Worm (Caenorhabditis elegans) whole organism, L1 larva: ENCODE results near the gene Y81B9A.2.
"Not testable (repeated sequence)": the region's sequence is repeated elsewhere in the genome, so short reads cannot be mapped to it uniquely, and the experiment has no call there.

Experiments used
- C04F5.9 ChIP-seq: sonication (generic microtip); optimal IDR thresholded peaks from 2 replicates; lab custom pipeline; 2016; ENCODE audit warnings: missing genetic modification characterization, missing compliant biosample characterization
- C16A3.4 ChIP-seq: fragments of 150-350 bp; optimal IDR thresholded peaks from 2 replicates; lab custom pipeline; 2014; ENCODE audit warnings: missing biosample characterization, missing genetic modification characterization
- C34B4.2 ChIP-seq: sonication (generic microtip); optimal IDR thresholded peaks from 2 replicates; lab custom pipeline; 2017; ENCODE audit warnings: mild to moderate bottlenecking, missing genetic modification characterization, missing compliant biosample characterization
- alr-1 ChIP-seq: fragments of 200-800 bp; sonication (Bioruptor generic); optimal IDR thresholded peaks from 2 replicates; lab custom pipeline; 2018; ENCODE audit warnings: borderline replicate concordance, mild to moderate bottlenecking, missing genetic modification characterization, missing compliant biosample characterization
- aly-2 ChIP-seq: fragments of 150-350 bp; optimal IDR thresholded peaks from 2 replicates; lab custom pipeline; 2014; ENCODE audit warnings: missing biosample characterization, missing genetic modification characterization
- ama-1 ChIP-seq: fragments of 150-350 bp; optimal IDR thresholded peaks from 2 replicates; lab custom pipeline; 2014
- blmp-1 ChIP-seq: fragments of 150-350 bp; optimal IDR thresholded peaks from 2 replicates; lab custom pipeline; 2014; ENCODE audit warnings: missing biosample characterization, missing genetic modification characterization
- ceh-82 ChIP-seq, 3 experiments: fragments of 150-350 bp in 1 of 3; sonication (generic microtip) in 2 of 3; optimal IDR thresholded peaks; 2 replicates each; lab custom pipeline; 2014 to 2017; ENCODE audit warnings: missing biosample characterization in 3 of 3, missing genetic modification characterization in 3 of 3
- efl-1 ChIP-seq, 4 experiments: fragments of 150-350 bp; optimal IDR thresholded peaks in 3 of 4; peaks in 1 of 4; 1 replicate in 1 of 4; 2 replicates in 3 of 4; lab custom pipeline; 2014; ENCODE audit warnings: missing biosample characterization in 2 of 4, missing genetic modification characterization in 2 of 4, missing genetic modification reagents in 2 of 4
- fkh-4 ChIP-seq: sonication (generic microtip); optimal IDR thresholded peaks from 2 replicates; lab custom pipeline; 2016; ENCODE audit warnings: missing compliant biosample characterization, missing genetic modification characterization, borderline replicate concordance
- irx-1 ChIP-seq: sonication (generic microtip); optimal IDR thresholded peaks from 2 replicates; lab custom pipeline; 2016; ENCODE audit warnings: missing genetic modification characterization, missing compliant biosample characterization
- isw-1 ChIP-seq: fragments of 200-800 bp; sonication (Bioruptor generic); IDR thresholded peaks from 2 replicates; pipeline ENCODE4 v1.3.6; 2022; ENCODE audit warnings: missing genetic modification characterization, missing compliant biosample characterization
- jun-1 ChIP-seq: fragments of 150-350 bp; optimal IDR thresholded peaks from 2 replicates; lab custom pipeline; 2014; ENCODE audit warnings: missing biosample characterization, missing genetic modification reagents, missing genetic modification characterization
- lin-13 ChIP-seq: fragments of 150-350 bp; optimal IDR thresholded peaks from 2 replicates; lab custom pipeline; 2014; ENCODE audit warnings: missing biosample characterization, missing genetic modification reagents, missing genetic modification characterization
- lin-14 ChIP-seq: fragments of 200-800 bp; sonication (Bioruptor generic); optimal IDR thresholded peaks from 2 replicates; lab custom pipeline; 2018; ENCODE audit warnings: mild to moderate bottlenecking, missing genetic modification characterization, moderate library complexity, missing compliant biosample characterization
- lin-15B ChIP-seq: fragments of 150-350 bp; sonication (generic microtip); optimal IDR thresholded peaks from 3 replicates; lab custom pipeline; 2014; ENCODE audit warnings: missing biosample characterization, missing genetic modification characterization
- lsy-2 ChIP-seq, 2 experiments: fragments of 150-350 bp; optimal IDR thresholded peaks; 2 replicates each; lab custom pipeline; 2014; ENCODE audit warnings: missing biosample characterization in 2 of 2, missing genetic modification characterization in 2 of 2
- mab-9 ChIP-seq: fragments of 200-800 bp; sonication (Bioruptor generic); IDR thresholded peaks from 2 replicates; pipeline ENCODE4 v1.3.6; 2022; ENCODE audit warnings: missing genetic modification reagents, missing genetic modification characterization, missing compliant biosample characterization
- mdl-1 ChIP-seq, 2 experiments: fragments of 150-350 bp; optimal IDR thresholded peaks; 2 replicates each; lab custom pipeline; 2014 to 2017; ENCODE audit warnings: missing biosample characterization in 2 of 2, missing genetic modification characterization in 2 of 2, inconsistent platforms in 1 of 2
- nhr-237 ChIP-seq: fragments of 150-350 bp; optimal IDR thresholded peaks from 2 replicates; lab custom pipeline; 2014; ENCODE audit warnings: missing biosample characterization, missing genetic modification characterization
- nhr-47 ChIP-seq: sonication (generic microtip); optimal IDR thresholded peaks from 2 replicates; lab custom pipeline; 2016; ENCODE audit warnings: mild to moderate bottlenecking, missing genetic modification characterization, moderate library complexity, missing compliant biosample characterization
- nhr-71 ChIP-seq: sonication (generic microtip); optimal IDR thresholded peaks from 2 replicates; lab custom pipeline; 2016; ENCODE audit warnings: mild to moderate bottlenecking, missing genetic modification characterization, moderate library complexity, missing compliant biosample characterization
- nhr-76 ChIP-seq: sonication (generic microtip); optimal IDR thresholded peaks from 2 replicates; lab custom pipeline; 2017; ENCODE audit warnings: missing biosample characterization, missing genetic modification characterization
- nhr-77 ChIP-seq: fragments of 150-350 bp; optimal IDR thresholded peaks from 2 replicates; lab custom pipeline; 2014; ENCODE audit warnings: missing biosample characterization, missing genetic modification characterization
- nhr-85 ChIP-seq: sonication (generic microtip); peaks from one replicate; lab custom pipeline; 2016; ENCODE audit warnings: missing genetic modification characterization, inconsistent platforms, missing compliant biosample characterization
- pqm-1 ChIP-seq: sonication (generic microtip); optimal IDR thresholded peaks from 3 replicates; lab custom pipeline; 2017; ENCODE audit warnings: missing biosample characterization, missing genetic modification characterization
- snpc-4 ChIP-seq: fragments of 150-350 bp; optimal IDR thresholded peaks from 2 replicates; lab custom pipeline; 2014; ENCODE audit warnings: missing biosample characterization, missing genetic modification characterization
- sptf-1 ChIP-seq: fragments of 150-350 bp; optimal IDR thresholded peaks from 2 replicates; lab custom pipeline; 2014; ENCODE audit warnings: missing biosample characterization, missing genetic modification characterization
- swsn-7 ChIP-seq: sonication (generic microtip); optimal IDR thresholded peaks from 2 replicates; lab custom pipeline; 2016; ENCODE audit warnings: missing genetic modification characterization, missing compliant biosample characterization
- tbx-2 ChIP-seq: sonication (generic microtip); optimal IDR thresholded peaks from 2 replicates; lab custom pipeline; 2016; ENCODE audit warnings: missing genetic modification characterization, missing compliant biosample characterization
- tlp-1 ChIP-seq: fragments of 150-350 bp; optimal IDR thresholded peaks from 2 replicates; lab custom pipeline; 2014; ENCODE audit warnings: missing biosample characterization, missing genetic modification characterization
- unc-30 ChIP-seq: sonication (generic microtip); optimal IDR thresholded peaks from 2 replicates; lab custom pipeline; 2017; ENCODE audit warnings: missing biosample characterization, missing genetic modification characterization
- zag-1 ChIP-seq: fragments of 150-350 bp; optimal IDR thresholded peaks from 2 replicates; lab custom pipeline; 2014; ENCODE audit warnings: missing biosample characterization, missing genetic modification characterization
- ztf-11 ChIP-seq, 2 experiments: sonication (generic microtip); optimal IDR thresholded peaks; 2 replicates each; lab custom pipeline; 2016 to 2017; ENCODE audit warnings: missing genetic modification characterization in 2 of 2, missing biosample characterization in 1 of 2, missing compliant biosample characterization in 1 of 2

The Y81B9A.2 gene

DNA sequence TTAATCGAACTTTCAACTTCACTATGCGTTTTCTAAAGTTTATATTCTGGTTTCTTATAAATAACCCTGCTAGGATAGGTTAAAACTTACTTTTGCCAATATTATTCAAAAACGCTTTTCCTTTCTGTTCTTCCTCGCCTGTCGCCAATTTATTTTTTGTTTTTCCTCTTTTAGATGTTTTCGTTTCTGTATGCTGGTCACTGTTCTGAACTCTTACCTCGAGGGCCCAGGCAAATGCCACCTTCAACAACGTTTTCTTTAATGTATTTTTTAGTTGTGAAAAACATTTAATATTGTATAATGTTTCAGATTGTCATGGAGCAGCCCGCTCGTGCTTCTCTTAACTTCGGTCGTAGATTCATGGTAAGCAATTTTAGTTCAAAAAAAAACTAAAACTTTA is 1.8 kb upstream of the Y81B9A.2 start, which contains the start of gene Y81B9A.3:
Y81B9A.3 (plus strand) TSS at position 301 of the 400 bp plus-strand sequence.
- TF ChIP-seq mab-9 (GFP tag; lab: Robert Waterston, UW) (no peak), mdl-1 (tag; optimal IDR thresholded peaks at IDR 0.05; lab: Kevin White, UChicago) (no peak), irx-1 (no peak), tbx-2 (tag; lab: Kevin White, UChicago) (no peak), C34B4.2 (tag; lab: Kevin White, UChicago) (no peak), nhr-77 (tag; lab: Kevin White, UChicago) (no peak), lsy-2 (tag; optimal IDR thresholded peaks at IDR 0.05; lab: Kevin White, UChicago) (no peak), ama-1 (lab: Kevin White, UChicago) (no peak), nhr-47 (no peak)

DNA sequence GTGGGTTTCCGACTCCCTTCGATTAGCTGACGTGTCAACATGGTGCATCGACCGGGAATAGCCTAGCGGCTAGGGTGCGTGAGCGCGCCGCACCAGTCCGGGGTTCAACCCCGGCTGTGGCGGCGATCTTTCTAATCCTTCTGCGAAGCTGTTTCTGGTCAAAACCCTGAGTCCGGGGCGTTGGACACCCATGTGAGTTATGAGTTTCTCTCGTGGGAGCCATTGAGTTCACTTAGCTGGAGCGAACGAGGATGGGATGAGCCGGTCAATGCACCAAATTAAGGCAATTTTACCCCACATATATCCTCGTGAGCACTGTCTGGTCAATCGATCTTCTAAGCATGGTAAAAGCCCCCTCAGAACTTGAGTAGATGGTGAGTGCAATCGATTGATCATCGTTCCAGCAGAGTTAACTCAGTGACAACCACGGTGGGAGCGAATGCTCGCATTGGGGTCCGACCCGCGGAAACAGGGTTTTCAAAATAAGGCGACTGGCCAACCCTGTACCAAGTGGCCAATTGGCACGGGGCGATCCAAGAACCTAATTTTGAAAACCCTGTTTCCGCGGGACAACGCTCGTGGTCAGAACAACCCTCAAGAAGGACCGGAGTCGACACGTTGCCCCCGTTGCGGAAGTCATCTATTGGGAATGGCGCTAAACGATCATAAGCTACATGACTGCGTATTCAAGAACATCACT is 8.0 kb downstream of the Y81B9A.2 start, which contains the start of gene Y81B9A.1:
Y81B9A.1 (plus strand) TSS at position 650 of the 700 bp plus-strand sequence.
- TF ChIP-seq unc-30 (no peak), lin-13 (GFP tag; lab: Kevin White, UChicago) (no peak), fkh-4 (tag; lab: Kevin White, UChicago) (no peak), pqm-1 (tag; lab: Kevin White, UChicago) (no peak), lin-15B (no peak), nhr-76 (no peak), nhr-71 (tag; lab: Kevin White, UChicago) (no peak), aly-2 (tag; lab: Kevin White, UChicago) (no peak), snpc-4 (tag; lab: Kevin White, UChicago) (no peak), ceh-82 (tag; optimal IDR thresholded peaks at IDR 0.05; lab: Kevin White, UChicago) (no peak), nhr-237 (no peak)

DNA sequence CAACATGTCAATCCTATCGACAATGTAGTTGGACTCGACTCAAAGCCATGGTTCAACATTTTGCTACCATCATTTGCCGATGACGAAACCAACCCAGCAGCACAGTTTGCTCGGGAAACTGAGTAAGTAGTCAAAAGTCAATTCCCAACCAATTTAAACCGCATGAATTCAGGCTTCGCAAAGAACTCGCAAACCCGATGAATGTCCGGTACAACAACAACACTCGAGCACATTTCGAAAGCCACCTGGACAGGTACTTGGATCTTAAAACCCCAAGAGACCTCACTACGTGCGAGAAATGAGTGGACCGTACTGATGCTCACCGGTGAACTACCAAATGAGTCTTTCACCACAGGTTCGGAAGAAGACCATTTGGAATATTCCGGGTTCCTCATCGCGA is 10.1 kb downstream of the Y81B9A.2 start:
- TF ChIP-seq efl-1 (optimal IDR thresholded peaks at IDR 0.05; lab: Kevin White, UChicago) (no peak), efl-1 (GFP tag; optimal IDR thresholded peaks at IDR 0.05 in 1 of 2; lab: Kevin White, UChicago) (peak in 1 of 2 experiments; percentile 16), zag-1 (tag; lab: Kevin White, UChicago) (no peak)
- TF ChIP-seq, all 84 proteins: peak for 1

DNA sequence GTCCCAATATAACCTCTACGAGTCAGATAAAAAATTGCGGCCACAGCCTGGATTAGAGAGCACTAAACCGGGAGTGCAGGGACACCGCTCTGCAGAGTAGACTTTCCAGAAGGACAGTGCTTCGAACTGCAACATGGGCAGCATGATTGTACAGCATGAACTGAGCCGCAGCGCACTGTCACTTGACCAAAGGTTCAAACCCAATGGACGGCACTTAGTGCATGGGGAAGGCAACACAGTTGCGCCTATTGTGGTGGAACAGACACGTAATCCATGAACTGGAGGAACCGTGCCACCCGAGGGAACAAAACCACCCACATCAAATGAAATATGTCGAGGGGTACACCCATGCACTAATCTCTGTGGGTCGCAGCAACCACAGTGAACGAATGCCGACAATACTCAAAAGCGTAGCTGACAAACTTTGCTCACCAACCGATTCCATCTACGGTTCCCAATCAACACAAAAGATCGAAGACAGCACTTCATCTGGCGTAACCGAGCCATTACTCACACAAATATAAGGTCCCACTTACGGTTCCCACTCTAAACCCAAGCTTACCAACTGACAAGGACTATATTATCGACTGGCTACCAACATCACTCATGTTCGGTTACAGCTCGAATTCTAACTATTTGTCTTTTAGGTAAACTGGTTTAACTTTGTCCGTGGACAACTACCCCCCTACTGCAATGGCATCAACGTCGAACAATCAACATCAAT is 11.6 kb downstream of the Y81B9A.2 start:
- TF ChIP-seq C34B4.2 (tag; lab: Kevin White, UChicago) (no peak), efl-1 (optimal IDR thresholded peaks at IDR 0.05; lab: Kevin White, UChicago) (no peak), efl-1 (GFP tag; optimal IDR thresholded peaks at IDR 0.05 in 1 of 2; lab: Kevin White, UChicago) (peak in 1 of 2 experiments; percentile 55)
- TF ChIP-seq, all 84 proteins: peak for 1

DNA sequence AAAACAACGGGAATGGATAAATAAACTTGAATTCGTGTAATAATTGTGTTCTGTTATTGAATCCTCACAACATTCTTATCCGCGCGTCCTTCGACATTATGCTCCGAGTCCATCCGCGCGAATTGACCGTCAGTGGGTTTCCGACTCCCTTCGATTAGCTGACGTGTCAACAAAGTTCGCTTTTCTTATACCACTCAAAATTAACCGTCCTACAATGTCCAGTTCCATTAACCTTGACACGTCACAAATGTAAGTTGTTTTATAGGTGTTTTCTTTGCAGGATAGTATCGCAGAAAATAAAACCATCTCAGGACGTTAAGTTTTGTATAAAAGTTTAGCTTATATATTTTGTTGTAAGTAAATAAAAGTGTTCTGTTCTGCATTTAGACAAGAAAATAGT is 19.5 kb downstream of the Y81B9A.2 start, which contains the start of gene crb-3:
crb-3 (plus strand) TSS at position 301 of the 400 bp plus-strand sequence.
- TF ChIP-seq mdl-1 (tag; optimal IDR thresholded peaks at IDR 0.05; lab: Kevin White, UChicago); ceh-82 (tag; optimal IDR thresholded peaks at IDR 0.05; lab: Kevin White, UChicago); sptf-1: not testable (repeated sequence)

DNA sequence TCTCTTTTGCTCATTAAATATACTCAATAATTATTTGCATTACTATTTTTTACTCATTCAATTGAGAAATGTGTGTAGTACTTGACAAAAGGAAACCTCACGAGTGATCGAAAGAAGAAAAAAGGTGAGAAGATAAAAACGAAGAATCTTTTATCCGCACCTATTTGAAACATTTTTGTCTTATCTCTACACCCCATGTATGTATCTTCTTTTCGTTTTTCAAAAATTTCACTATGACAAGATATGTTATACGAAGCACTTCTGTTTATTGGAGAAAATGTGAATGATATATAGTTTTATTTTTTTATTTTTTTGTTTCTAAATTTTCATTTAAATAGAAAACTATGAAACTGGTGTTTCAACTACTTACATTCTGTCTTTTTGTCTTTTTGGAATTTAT is 21.1 kb downstream of the Y81B9A.2 start:
- no peak for TF ChIP-seq nhr-237
- no peak for TF ChIP-seq sptf-1
- no peak for TF ChIP-seq isw-1 (GFP tag; lab: Robert Waterston, UW)
- no peak for TF ChIP-seq mab-9 (GFP tag; lab: Robert Waterston, UW)
- no peak for TF ChIP-seq unc-30
- no peak for TF ChIP-seq ztf-11 (tag; optimal IDR thresholded peaks at IDR 0.05; lab: Kevin White, UChicago)
- TF ChIP-seq jun-1 (tag; lab: Kevin White, UChicago) = no peak
- no peak for TF ChIP-seq swsn-7 (tag; lab: Kevin White, UChicago)
- no peak for TF ChIP-seq tlp-1 (tag; lab: Kevin White, UChicago)
- TF ChIP-seq lin-14 (GFP tag; lab: Kevin White, UChicago) = peak; percentile 17
- TF ChIP-seq alr-1 = no peak
- no peak for TF ChIP-seq C04F5.9
- peak; percentile 80 for TF ChIP-seq blmp-1 (tag; lab: Kevin White, UChicago)
- TF ChIP-seq C16A3.4 = no peak
- peak; percentile 55 for TF ChIP-seq nhr-85 (tag; lab: Kevin White, UChicago)
